Fruit fly (Drosophila melanogaster) whole organism, embryonic: ENCODE results near the gene PIG-T.

Source experiments
- Adf1 ChIP-seq: fragments of 200-800 bp; sonication (Bioruptor generic); IDR thresholded peaks from 2 replicates; pipeline ENCODE4 v1.3.6; 2022; ENCODE audit warnings: missing biosample characterization, missing genetic modification characterization
- Atf6 ChIP-seq: fragments of 200-800 bp; sonication (Bioruptor generic); IDR thresholded peaks from 2 replicates; pipeline ENCODE4 v1.3.6; 2022; ENCODE audit warnings: missing biosample characterization, missing genetic modification characterization
- B-H2 ChIP-seq: fragments of 200-800 bp; sonication (Bioruptor generic); optimal IDR thresholded peaks from 2 replicates; lab custom pipeline; 2018; ENCODE audit warnings: missing biosample characterization, mild to moderate bottlenecking, missing genetic modification characterization
- C15 ChIP-seq: fragments of 200-800 bp; sonication (Bioruptor generic); IDR thresholded peaks from 3 replicates; pipeline ENCODE4 v1.3.6; 2022; ENCODE audit warnings: missing biosample characterization, missing genetic modification characterization
- CG11085 ChIP-seq: fragments of 200-800 bp; sonication (Bioruptor generic); IDR thresholded peaks from 2 replicates; pipeline ENCODE4 v1.3.6; 2022; ENCODE audit warnings: missing biosample characterization, missing genetic modification characterization
- CG11247 ChIP-seq: fragments of 200-800 bp; sonication (Bioruptor generic); IDR thresholded peaks from 2 replicates; pipeline ENCODE4 v1.3.6; 2022; ENCODE audit warnings: missing biosample characterization, missing genetic modification characterization
- CG11695 ChIP-seq: fragments of 200-800 bp; sonication (Bioruptor generic); IDR thresholded peaks from 3 replicates; pipeline ENCODE4 v1.3.6; 2022; ENCODE audit warnings: missing biosample characterization, missing genetic modification characterization
- CG13123 ChIP-seq: fragments of 200-800 bp; sonication (Bioruptor generic); optimal IDR thresholded peaks from 2 replicates; lab custom pipeline; 2016; ENCODE audit warnings: missing biosample characterization, missing genetic modification characterization
- CG16779 ChIP-seq: fragments of 200-800 bp; sonication (Bioruptor generic); IDR thresholded peaks from 2 replicates; pipeline ENCODE4 v1.3.6; 2022; ENCODE audit warnings: missing biosample characterization, missing genetic modification characterization
- CG16863 ChIP-seq: fragments of 200-800 bp; sonication (Bioruptor generic); optimal IDR thresholded peaks from 3 replicates; lab custom pipeline; 2016; ENCODE audit warnings: missing biosample characterization, missing genetic modification characterization
- CG17802 ChIP-seq: fragments of 200-800 bp; sonication (Bioruptor generic); optimal IDR thresholded peaks from 2 replicates; lab custom pipeline; 2018; ENCODE audit warnings: missing biosample characterization, mild to moderate bottlenecking, missing genetic modification characterization, moderate library complexity
- CG1832 ChIP-seq: fragments of 200-800 bp; sonication (Bioruptor generic); optimal IDR thresholded peaks from 2 replicates; lab custom pipeline; 2017; ENCODE audit warnings: missing biosample characterization, mild to moderate bottlenecking, missing genetic modification characterization, inconsistent platforms
- CG2116 ChIP-seq: fragments of 200-800 bp; sonication (Bioruptor generic); optimal IDR thresholded peaks from 3 replicates; lab custom pipeline; 2018; ENCODE audit warnings: missing biosample characterization, mild to moderate bottlenecking, missing genetic modification characterization
- CG31224 ChIP-seq: fragments of 200-800 bp; sonication (Bioruptor generic); IDR thresholded peaks from 2 replicates; pipeline ENCODE4 v1.3.6; 2022; ENCODE audit warnings: missing biosample characterization, missing genetic modification characterization
- CG3163 ChIP-seq: fragments of 200-800 bp; sonication (Bioruptor generic); optimal IDR thresholded peaks from 3 replicates; lab custom pipeline; 2016; ENCODE audit warnings: missing biosample characterization, missing genetic modification characterization
- CG32532 ChIP-seq: fragments of 200-800 bp; sonication (Bioruptor generic); IDR thresholded peaks from 2 replicates; pipeline ENCODE4 v1.3.6; 2022; ENCODE audit warnings: missing biosample characterization, missing genetic modification characterization
- CG32767 ChIP-seq: fragments of 200-800 bp; sonication (Bioruptor generic); IDR thresholded peaks from 2 replicates; pipeline ENCODE4 v1.3.6; 2022; ENCODE audit warnings: missing biosample characterization, missing genetic modification characterization
- CG3838 ChIP-seq: fragments of 200-800 bp; sonication (Bioruptor generic); optimal IDR thresholded peaks from 3 replicates; lab custom pipeline; 2016; ENCODE audit warnings: missing biosample characterization, missing genetic modification characterization
- CG4328 ChIP-seq: fragments of 200-800 bp; sonication (Bioruptor generic); optimal IDR thresholded peaks from 3 replicates; lab custom pipeline; 2017; ENCODE audit warnings: missing biosample characterization, missing genetic modification reagents, missing genetic modification characterization
- CG4360 ChIP-seq: fragments of 200-800 bp; sonication (Bioruptor generic); IDR thresholded peaks from 2 replicates; pipeline ENCODE4 v1.3.6; 2022; ENCODE audit warnings: missing biosample characterization, missing genetic modification characterization
- CG6854 ChIP-seq: fragments of 200-800 bp; sonication (Bioruptor generic); optimal IDR thresholded peaks from 3 replicates; lab custom pipeline; 2017; ENCODE audit warnings: missing biosample characterization, mild to moderate bottlenecking, missing genetic modification characterization
- CG9932 ChIP-seq: fragments of 200-800 bp; sonication (Bioruptor generic); IDR thresholded peaks from 2 replicates; pipeline ENCODE4 v1.3.6; 2022; ENCODE audit warnings: missing biosample characterization, missing genetic modification characterization
- Dbx ChIP-seq: fragments of 200-800 bp; sonication (Bioruptor generic); IDR thresholded peaks from 3 replicates; pipeline ENCODE4 v1.3.6; 2022; ENCODE audit warnings: missing biosample characterization, missing genetic modification characterization
- Drgx ChIP-seq: fragments of 200-800 bp; sonication (Bioruptor generic); IDR thresholded peaks from 2 replicates; pipeline ENCODE4 v1.3.6; 2022; ENCODE audit warnings: missing biosample characterization, missing genetic modification characterization
- Ets65A ChIP-seq: fragments of 200-800 bp; sonication (Bioruptor generic); peaks from one replicate; lab custom pipeline; 2016; ENCODE audit warnings: missing biosample characterization, missing genetic modification characterization
- HLHmδ ChIP-seq: fragments of 200-800 bp; sonication (Bioruptor generic); optimal IDR thresholded peaks from 2 replicates; lab custom pipeline; 2018; ENCODE audit warnings: missing biosample characterization, mild to moderate bottlenecking, missing genetic modification characterization, moderate library complexity
- HmgD ChIP-seq: fragments of 200-800 bp; sonication (Bioruptor generic); optimal IDR thresholded peaks from 3 replicates; lab custom pipeline; 2016; ENCODE audit warnings: missing biosample characterization, missing genetic modification characterization
- Hmr ChIP-seq: fragments of 200-800 bp; sonication (Bioruptor generic); optimal IDR thresholded peaks from 3 replicates; lab custom pipeline; 2017; ENCODE audit warnings: mild to moderate bottlenecking, missing biosample characterization, missing genetic modification reagents, missing genetic modification characterization
- Med ChIP-seq: fragments of 200-800 bp; sonication (Bioruptor generic); peaks from one replicate; lab custom pipeline; 2016; ENCODE audit warnings: missing biosample characterization, missing genetic modification characterization, mild to moderate bottlenecking, inconsistent platforms, moderate library complexity
- Oaz ChIP-seq: fragments of 200-800 bp; sonication (Bioruptor generic); IDR thresholded peaks from 2 replicates; pipeline ENCODE4 v1.3.6; 2022; ENCODE audit warnings: missing biosample characterization, missing genetic modification characterization
- Sin3A ChIP-seq: fragments of >200 bp; optimal IDR thresholded peaks from 2 replicates; lab custom pipeline; 2018
- Sox100B ChIP-seq: fragments of 200-800 bp; sonication (Bioruptor generic); optimal IDR thresholded peaks from 3 replicates; lab custom pipeline; 2018; ENCODE audit warnings: missing biosample characterization, mild to moderate bottlenecking, missing genetic modification characterization
- Trl ChIP-seq, 3 experiments: fragments of >200 bp in 2 of 3; fragments of 200-800 bp in 1 of 3; sonication (Bioruptor generic) in 1 of 3; optimal IDR thresholded peaks; 2 replicates in 1 of 3; 3 replicates in 2 of 3; lab custom pipeline; 2016 to 2017; ENCODE audit warnings: missing biosample characterization in 1 of 3, missing genetic modification characterization in 1 of 3
- Xrp1 ChIP-seq: fragments of 200-800 bp; sonication (Bioruptor generic); IDR thresholded peaks from 2 replicates; pipeline ENCODE4 v1.3.6; 2022; ENCODE audit warnings: missing biosample characterization, missing genetic modification characterization
- amos ChIP-seq: fragments of 200-800 bp; sonication (Bioruptor generic); IDR thresholded peaks from 2 replicates; pipeline ENCODE4 v1.3.6; 2022; ENCODE audit warnings: missing biosample characterization, missing genetic modification characterization; ENCODE audit not compliant: partially characterized antibody
- bowl ChIP-seq: fragments of 200-800 bp; sonication (Bioruptor generic); IDR thresholded peaks from 2 replicates; pipeline ENCODE4 v1.3.6; 2022; ENCODE audit warnings: missing biosample characterization, missing genetic modification characterization
- ci ChIP-seq: fragments of 200-800 bp; sonication (Bioruptor generic); IDR thresholded peaks from 3 replicates; pipeline ENCODE4 v1.3.6; 2022; ENCODE audit warnings: missing biosample characterization, missing genetic modification characterization
- danr ChIP-seq: fragments of 200-800 bp; sonication (Bioruptor generic); IDR thresholded peaks from 2 replicates; pipeline ENCODE4 v1.3.6; 2022; ENCODE audit warnings: missing biosample characterization, missing genetic modification characterization
- dysf ChIP-seq: fragments of 200-800 bp; sonication (Bioruptor generic); IDR thresholded peaks from 3 replicates; pipeline ENCODE4 v1.3.6; 2022; ENCODE audit warnings: missing biosample characterization, missing genetic modification characterization
- ewg ChIP-seq: fragments of 200-800 bp; sonication (Bioruptor generic); optimal IDR thresholded peaks from 3 replicates; lab custom pipeline; 2017; ENCODE audit warnings: mild to moderate bottlenecking, missing biosample characterization, missing genetic modification reagents, missing genetic modification characterization
- exex ChIP-seq: fragments of 200-800 bp; sonication (Bioruptor generic); optimal IDR thresholded peaks from 4 replicates; lab custom pipeline; 2018; ENCODE audit warnings: missing biosample characterization, mild to moderate bottlenecking, missing genetic modification characterization, moderate library complexity
- ken ChIP-seq: fragments of 200-800 bp; sonication (Bioruptor generic); IDR thresholded peaks from 3 replicates; pipeline ENCODE4 v1.3.6; 2022; ENCODE audit warnings: missing biosample characterization, missing genetic modification characterization
- nom ChIP-seq: fragments of 200-800 bp; sonication (Bioruptor generic); optimal IDR thresholded peaks from 2 replicates; lab custom pipeline; 2017; ENCODE audit warnings: missing biosample characterization, missing genetic modification characterization, mild to moderate bottlenecking, moderate library complexity, missing genetic modification reagents
- onecut ChIP-seq: fragments of 200-800 bp; sonication (Bioruptor generic); IDR thresholded peaks from 2 replicates; pipeline ENCODE4 v1.3.6; 2022; ENCODE audit warnings: missing biosample characterization, missing genetic modification characterization
- rib ChIP-seq: fragments of 200-800 bp; sonication (Bioruptor generic); IDR thresholded peaks from 2 replicates; pipeline ENCODE4 v1.3.6; 2022; ENCODE audit warnings: missing biosample characterization, missing genetic modification characterization
- sens ChIP-seq: fragments of 200-800 bp; sonication (Bioruptor generic); peaks from one replicate; lab custom pipeline; 2016; ENCODE audit warnings: missing biosample characterization, missing genetic modification characterization
- sob ChIP-seq: fragments of 200-800 bp; sonication (Bioruptor generic); IDR thresholded peaks from 2 replicates; pipeline ENCODE4 v1.3.6; 2022; ENCODE audit warnings: missing biosample characterization, missing genetic modification characterization
- sqz ChIP-seq: fragments of 200-800 bp; sonication (Bioruptor generic); optimal IDR thresholded peaks from 3 replicates; lab custom pipeline; 2018; ENCODE audit warnings: missing biosample characterization, mild to moderate bottlenecking, missing genetic modification characterization
- wdn ChIP-seq: fragments of 200-800 bp; sonication (Bioruptor generic); IDR thresholded peaks from 2 replicates; pipeline ENCODE4 v1.3.6; 2022; ENCODE audit warnings: missing biosample characterization, missing genetic modification characterization

Gene PIG-T

DNA sequence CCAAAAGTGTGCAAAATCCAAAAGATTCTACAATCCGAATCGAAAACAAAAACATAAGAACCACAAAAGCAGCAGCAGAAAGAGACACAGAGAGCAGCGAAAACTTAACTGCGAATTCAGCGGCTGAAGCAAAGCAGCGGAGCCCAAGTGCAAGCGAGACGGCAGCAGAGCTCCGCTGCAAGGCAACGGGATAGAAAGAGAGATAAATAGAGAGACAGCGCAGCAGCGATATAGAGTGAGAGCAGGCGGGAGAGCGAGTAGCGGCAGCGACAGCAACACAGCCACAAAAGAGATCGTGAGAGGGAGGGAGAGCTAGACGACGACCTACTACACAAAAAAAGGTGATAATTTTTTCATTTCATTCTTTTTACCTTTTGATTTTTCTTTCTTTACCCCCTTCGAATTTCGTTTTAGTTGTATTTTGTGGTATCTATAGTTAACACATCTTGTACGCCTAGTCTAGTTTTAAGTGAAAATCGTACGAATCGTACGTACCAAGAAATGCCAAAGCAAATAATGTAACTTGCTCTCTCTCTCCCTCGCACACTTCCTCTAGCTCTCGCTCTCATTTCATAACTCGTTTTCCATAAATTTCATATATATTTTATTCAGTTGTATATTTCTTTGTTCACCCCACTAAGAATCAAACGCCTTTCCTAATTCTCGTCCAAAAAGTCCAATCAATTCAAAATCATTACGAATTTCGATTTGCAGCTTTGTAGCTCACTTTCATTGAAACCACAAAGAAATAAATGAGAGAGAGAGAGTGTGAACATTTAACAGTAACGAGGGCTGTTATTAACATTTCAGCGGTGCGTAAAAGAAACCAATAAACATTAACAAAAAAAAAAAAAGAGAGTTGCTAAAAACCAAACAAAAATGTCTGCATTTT, 3.5 kb upstream of the PIG-T start (continued):
- TF ChIP-seq C15 (GFP tag; lab: Robert Waterston, UW), result peak; percentile 8; the same call in 1 of the 3 replicates
- TF ChIP-seq CG32532 (GFP tag; lab: Robert Waterston, UW), result peak; percentile 60
- peak; percentile 47 for TF ChIP-seq Med (GFP tag; lab: Kevin White, UChicago)
- TF ChIP-seq Dbx (GFP tag; lab: Robert Waterston, UW), result peak; percentile 63; the same call in 1 of the 3 replicates
- TF ChIP-seq CG6854 (GFP tag; lab: Kevin White, UChicago), result no peak
- TF ChIP-seq nom, result peak; percentile 10
- peak; percentile 19 for TF ChIP-seq Hmr
- TF ChIP-seq ken, result peak; percentile 28; the same call in 1 of the 3 replicates
- TF ChIP-seq rib, result peak; percentile 48; the same call in 1 of the 2 replicates
- no peak for TF ChIP-seq Sox100B (GFP tag; lab: Kevin White, UChicago)
- TF ChIP-seq ewg (GFP tag; lab: Kevin White, UChicago), result peak; percentile 22
- no peak for TF ChIP-seq amos (GFP tag; lab: Robert Waterston, UW)
- peak; percentile 10; the same call in 1 of the 2 replicates for TF ChIP-seq sob (GFP tag; lab: Robert Waterston, UW)
- TF ChIP-seq onecut (GFP tag; lab: Robert Waterston, UW), result peak; percentile 29
- TF ChIP-seq CG31224 (GFP tag; lab: Robert Waterston, UW), result 0 out of 2 replicates have a peak, but pooled peaks have one; percentile 6
- peak; percentile 41 for TF ChIP-seq Adf1 (GFP tag; lab: Robert Waterston, UW)
- 0 out of 3 replicates have a peak, but pooled peaks have one; percentile 6 for TF ChIP-seq CG11695 (GFP tag; lab: Robert Waterston, UW)
- peak; percentile 80; the same call in 1 of the 2 replicates for TF ChIP-seq bowl (GFP tag; lab: Robert Waterston, UW)
- peak; percentile 4 for TF ChIP-seq sqz (GFP tag; lab: Kevin White, UChicago)
- peak; percentile 3 for TF ChIP-seq CG3163
- peak; percentile 21; the same call in 1 of the 2 replicates for TF ChIP-seq CG9932 (GFP tag; lab: Robert Waterston, UW)
- no peak for TF ChIP-seq CG3838 (GFP tag; lab: Kevin White, UChicago)
- TF ChIP-seq CG4360 (GFP tag; lab: Robert Waterston, UW), result peak; percentile 29; the same call in 1 of the 2 replicates
- TF ChIP-seq HmgD, result peak; percentile 9
- no peak for TF ChIP-seq exex (tag; lab: Kevin White, UChicago)
- no peak for TF ChIP-seq CG17802 (tag; lab: Kevin White, UChicago)
- TF ChIP-seq CG2116 (GFP tag; lab: Kevin White, UChicago), result no peak
- TF ChIP-seq dysf, result peak; percentile 39; the same call in 1 of the 3 replicates
- no peak for TF ChIP-seq danr
- no peak for TF ChIP-seq CG13123
- no peak for TF ChIP-seq Sin3A (lab: Kevin White, UChicago)
- TF ChIP-seq CG1832 (GFP tag; lab: Kevin White, UChicago), result peak; percentile 96
- peak; percentile 7; the same call in 1 of the 2 replicates for TF ChIP-seq wdn (GFP tag; lab: Robert Waterston, UW)
- peak; percentile 76 for TF ChIP-seq sens (GFP tag; lab: Kevin White, UChicago)
- peak; percentile 37 for TF ChIP-seq HLHmδ (GFP tag; lab: Kevin White, UChicago)
- TF ChIP-seq ci (GFP tag; lab: Robert Waterston, UW), result peak; percentile 84
- TF ChIP-seq Drgx, result peak; percentile 72
- peak; percentile 2 for TF ChIP-seq B-H2 (GFP tag; lab: Kevin White, UChicago)
- TF ChIP-seq CG16779 (GFP tag; lab: Robert Waterston, UW), result 0 out of 2 replicates have a peak, but pooled peaks have one; percentile 9
- TF ChIP-seq Oaz (GFP tag; lab: Robert Waterston, UW), result peak; percentile 30; the same call in 1 of the 2 replicates
- TF ChIP-seq CG32767 (GFP tag; lab: Robert Waterston, UW), result no peak
- TF ChIP-seq CG11085, result peak; percentile 14; the same call in 1 of the 2 replicates
- no peak for TF ChIP-seq CG11247 (GFP tag; lab: Robert Waterston, UW)
- TF ChIP-seq Xrp1 (GFP tag; lab: Robert Waterston, UW), result peak; percentile 6; the same call in 1 of the 2 replicates
- no peak for TF ChIP-seq CG16863
- TF ChIP-seq Ets65A, result no peak
- TF ChIP-seq Trl (optimal IDR thresholded peaks at IDR 0.05; lab: Kevin White, UChicago), result peak; percentile 96 to 98
- TF ChIP-seq Trl (GFP tag; optimal IDR thresholded peaks at IDR 0.05; lab: Kevin White, UChicago), result peak; percentile 22
- TF ChIP-seq CG4328 (GFP tag; lab: Kevin White, UChicago), result no peak
- TF ChIP-seq Atf6 (GFP tag; lab: Robert Waterston, UW), result peak; percentile 73
